Fruit fly (Drosophila melanogaster) whole organism, embryonic: ENCODE measurements around the gene Fie.
A peak's percentile ranks its signal among the peaks of the same experiment; 100 is the strongest.

ENCODE experiments used
- BEAF-32 ChIP-seq: fragments of 200-800 bp; sonication (Bioruptor generic); optimal IDR thresholded peaks from 3 replicates; lab custom pipeline; 2017; ENCODE audit warnings: missing biosample characterization, missing genetic modification characterization, mild to moderate bottlenecking, moderate library complexity, missing genetic modification reagents
- CG10431 ChIP-seq: fragments of 200-800 bp; sonication (Bioruptor generic); optimal IDR thresholded peaks from 3 replicates; lab custom pipeline; 2018; ENCODE audit warnings: missing biosample characterization, mild to moderate bottlenecking, missing genetic modification characterization
- CG12942 ChIP-seq: fragments of 200-800 bp; sonication (Bioruptor generic); optimal IDR thresholded peaks from 3 replicates; lab custom pipeline; 2016; ENCODE audit warnings: missing biosample characterization, missing genetic modification characterization
- CG14441 ChIP-seq: fragments of 200-800 bp; sonication (Bioruptor generic); IDR thresholded peaks from 2 replicates; pipeline ENCODE4 v1.3.6; 2022; ENCODE audit warnings: missing biosample characterization, missing genetic modification characterization
- CG16779 ChIP-seq: fragments of 200-800 bp; sonication (Bioruptor generic); IDR thresholded peaks from 2 replicates; pipeline ENCODE4 v1.3.6; 2022; ENCODE audit warnings: missing biosample characterization, missing genetic modification characterization
- CG1832 ChIP-seq: fragments of 200-800 bp; sonication (Bioruptor generic); optimal IDR thresholded peaks from 2 replicates; lab custom pipeline; 2017; ENCODE audit warnings: missing biosample characterization, mild to moderate bottlenecking, missing genetic modification characterization, inconsistent platforms
- CG2129 ChIP-seq: fragments of 200-800 bp; sonication (Bioruptor generic); IDR thresholded peaks from 2 replicates; pipeline ENCODE4 v1.3.6; 2022; ENCODE audit warnings: missing biosample characterization, missing genetic modification characterization; ENCODE audit not compliant: partially characterized antibody
- CG3163 ChIP-seq: fragments of 200-800 bp; sonication (Bioruptor generic); optimal IDR thresholded peaks from 3 replicates; lab custom pipeline; 2016; ENCODE audit warnings: missing biosample characterization, missing genetic modification characterization
- CG4730 ChIP-seq: fragments of 200-800 bp; sonication (Bioruptor generic); IDR thresholded peaks from 2 replicates; pipeline ENCODE4 v1.3.6; 2022; ENCODE audit warnings: missing biosample characterization, missing genetic modification characterization
- CG5180 ChIP-seq: fragments of 200-800 bp; sonication (Bioruptor generic); optimal IDR thresholded peaks from 3 replicates; lab custom pipeline; 2017; ENCODE audit warnings: missing biosample characterization, missing genetic modification characterization, mild to moderate bottlenecking, moderate library complexity, missing genetic modification reagents
- CG6683 ChIP-seq: fragments of 200-800 bp; sonication (Bioruptor generic); optimal IDR thresholded peaks from 2 replicates; lab custom pipeline; 2017; ENCODE audit warnings: missing biosample characterization, mild to moderate bottlenecking, missing genetic modification characterization, missing genetic modification reagents
- CG6791 ChIP-seq: fragments of 200-800 bp; sonication (Bioruptor generic); IDR thresholded peaks from 3 replicates; pipeline ENCODE4 v1.3.6; 2022; ENCODE audit warnings: missing biosample characterization, missing genetic modification characterization; ENCODE audit not compliant: partially characterized antibody
- CG7372 ChIP-seq: fragments of 200-800 bp; sonication (Bioruptor generic); IDR thresholded peaks from 2 replicates; pipeline ENCODE4 v1.3.6; 2022; ENCODE audit warnings: missing biosample characterization, missing genetic modification characterization
- CG7745 ChIP-seq: fragments of 200-800 bp; sonication (Bioruptor generic); optimal IDR thresholded peaks from 2 replicates; lab custom pipeline; 2018; ENCODE audit warnings: missing biosample characterization, mild to moderate bottlenecking, missing genetic modification characterization, moderate library complexity
- CG8944 ChIP-seq: fragments of 200-800 bp; sonication (Bioruptor generic); optimal IDR thresholded peaks from 3 replicates; lab custom pipeline; 2016; ENCODE audit warnings: missing biosample characterization, missing genetic modification characterization
- CG9437 ChIP-seq: fragments of 200-800 bp; sonication (Bioruptor generic); optimal IDR thresholded peaks from 2 replicates; lab custom pipeline; 2018; ENCODE audit warnings: missing biosample characterization, mild to moderate bottlenecking, missing genetic modification characterization
- CG9609 ChIP-seq: fragments of 200-800 bp; sonication (Bioruptor generic); optimal IDR thresholded peaks from 3 replicates; lab custom pipeline; 2016; ENCODE audit warnings: missing biosample characterization, missing genetic modification characterization
- Ets97D ChIP-seq: fragments of 200-800 bp; sonication (Bioruptor generic); optimal IDR thresholded peaks from 3 replicates; lab custom pipeline; 2016; ENCODE audit warnings: missing biosample characterization, missing genetic modification characterization
- HLH54F ChIP-seq: fragments of 200-800 bp; sonication (Bioruptor generic); optimal IDR thresholded peaks from 3 replicates; lab custom pipeline; 2016; ENCODE audit warnings: missing biosample characterization, missing genetic modification characterization
- Hr51 ChIP-seq, 2 experiments: fragments of 200-800 bp; sonication (Bioruptor generic); optimal IDR thresholded peaks; 2 replicates in 1 of 2; 3 replicates in 1 of 2; lab custom pipeline; 2016 to 2018; ENCODE audit warnings: missing biosample characterization in 2 of 2, missing genetic modification characterization in 2 of 2, mild to moderate bottlenecking in 1 of 2, moderate library complexity in 1 of 2
- Hr78 ChIP-seq, 2 experiments: fragments of 200-800 bp in 1 of 2; fragments of >200 bp in 1 of 2; sonication (Bioruptor generic) in 1 of 2; optimal IDR thresholded peaks; 2 replicates each; lab custom pipeline; 2017 to 2019; ENCODE audit warnings: missing biosample characterization in 2 of 2, missing genetic modification characterization in 2 of 2, mild to moderate bottlenecking in 1 of 2, moderate library complexity in 1 of 2
- Jarid2 ChIP-seq: fragments of 200-800 bp; sonication (Bioruptor generic); optimal IDR thresholded peaks from 3 replicates; lab custom pipeline; 2017; ENCODE audit warnings: mild to moderate bottlenecking, missing biosample characterization, missing genetic modification reagents, missing genetic modification characterization
- Lpt ChIP-seq: fragments of >200 bp; optimal IDR thresholded peaks from 2 replicates; lab custom pipeline; 2018; ENCODE audit warnings: missing biosample characterization, missing genetic modification characterization
- MESR4 ChIP-seq: fragments of 200-800 bp; sonication (Bioruptor generic); optimal IDR thresholded peaks from 2 replicates; lab custom pipeline; 2018; ENCODE audit warnings: missing biosample characterization, mild to moderate bottlenecking, missing genetic modification characterization, moderate library complexity
- NC2β ChIP-seq: fragments of 200-800 bp; sonication (Bioruptor generic); optimal IDR thresholded peaks from 2 replicates; lab custom pipeline; 2016; ENCODE audit warnings: missing biosample characterization, missing genetic modification characterization
- NFAT ChIP-seq: fragments of 200-800 bp; sonication (Bioruptor generic); IDR thresholded peaks from 2 replicates; pipeline ENCODE4 v1.3.6; 2022; ENCODE audit warnings: missing biosample characterization, missing genetic modification characterization
- Pdp1 ChIP-seq, 2 experiments: fragments of 200-800 bp; sonication (Bioruptor generic); optimal IDR thresholded peaks; 3 replicates each; lab custom pipeline; 2016; ENCODE audit warnings: missing biosample characterization in 2 of 2, missing genetic modification characterization in 2 of 2, mild to moderate bottlenecking in 1 of 2, moderate library complexity in 1 of 2
- Ptx1 ChIP-seq: fragments of 200-800 bp; sonication (Bioruptor generic); IDR thresholded peaks from 2 replicates; pipeline ENCODE4 v1.3.6; 2022; ENCODE audit warnings: missing biosample characterization, missing genetic modification characterization
- Ravus ChIP-seq: fragments of 200-800 bp; sonication (Bioruptor generic); IDR thresholded peaks from 2 replicates; pipeline ENCODE4 v1.3.6; 2022; ENCODE audit warnings: missing biosample characterization, missing genetic modification characterization
- aop ChIP-seq: fragments of 200-800 bp; sonication (Bioruptor generic); IDR thresholded peaks from 2 replicates; pipeline ENCODE4 v1.3.6; 2022; ENCODE audit warnings: missing biosample characterization, missing genetic modification characterization
- ase ChIP-seq: fragments of 200-800 bp; sonication (Bioruptor generic); IDR thresholded peaks from 3 replicates; pipeline ENCODE4 v1.3.6; 2022; ENCODE audit warnings: missing biosample characterization, missing genetic modification characterization
- btn ChIP-seq: fragments of 200-800 bp; sonication (Bioruptor generic); optimal IDR thresholded peaks from 2 replicates; lab custom pipeline; 2016; ENCODE audit warnings: missing biosample characterization, missing genetic modification characterization
- cato ChIP-seq: fragments of 200-800 bp; sonication (Bioruptor generic); optimal IDR thresholded peaks from 2 replicates; lab custom pipeline; 2016; ENCODE audit warnings: missing biosample characterization, missing genetic modification characterization, borderline replicate concordance
- chn ChIP-seq: fragments of 200-800 bp; sonication (Bioruptor generic); optimal IDR thresholded peaks from 2 replicates; lab custom pipeline; 2016; ENCODE audit warnings: missing biosample characterization, missing genetic modification characterization
- en ChIP-seq: fragments of 200-800 bp; sonication (Bioruptor generic); optimal IDR thresholded peaks from 2 replicates; lab custom pipeline; 2016; ENCODE audit warnings: missing biosample characterization, missing genetic modification characterization
- gcm2 ChIP-seq: fragments of 200-800 bp; sonication (Bioruptor generic); optimal IDR thresholded peaks from 2 replicates; lab custom pipeline; 2016; ENCODE audit warnings: missing biosample characterization, missing genetic modification characterization
- ind ChIP-seq: fragments of 200-800 bp; sonication (Bioruptor generic); optimal IDR thresholded peaks from 3 replicates; lab custom pipeline; 2016; ENCODE audit warnings: missing biosample characterization, missing genetic modification characterization
- lilli ChIP-seq: fragments of 200-800 bp; sonication (Bioruptor generic); optimal IDR thresholded peaks from 3 replicates; lab custom pipeline; 2016; ENCODE audit warnings: missing biosample characterization, missing genetic modification characterization
- lov ChIP-seq, 2 experiments: fragments of 200-800 bp in 1 of 2; fragments of >200 bp in 1 of 2; sonication (Bioruptor generic) in 1 of 2; IDR thresholded peaks in 1 of 2; optimal IDR thresholded peaks in 1 of 2; 2 replicates in 1 of 2; 3 replicates in 1 of 2; pipeline versions ENCODE4 v1.3.6 to Lab custom; 2017 to 2022; ENCODE audit warnings: missing biosample characterization in 1 of 2, missing genetic modification characterization in 1 of 2
- org-1 ChIP-seq: fragments of 200-800 bp; sonication (Bioruptor generic); optimal IDR thresholded peaks from 2 replicates; lab custom pipeline; 2017; ENCODE audit warnings: missing biosample characterization, missing genetic modification characterization
- peb ChIP-seq: fragments of 200-800 bp; sonication (Bioruptor generic); IDR thresholded peaks from 2 replicates; pipeline ENCODE4 v1.3.6; 2022; ENCODE audit warnings: missing biosample characterization, missing genetic modification characterization
- psq ChIP-seq: fragments of 200-800 bp; sonication (Bioruptor generic); optimal IDR thresholded peaks from 2 replicates; lab custom pipeline; 2017; ENCODE audit warnings: missing biosample characterization, missing genetic modification characterization
- rib ChIP-seq: fragments of 200-800 bp; sonication (Bioruptor generic); IDR thresholded peaks from 2 replicates; pipeline ENCODE4 v1.3.6; 2022; ENCODE audit warnings: missing biosample characterization, missing genetic modification characterization
- sc ChIP-seq, 3 experiments: fragments of >200 bp in 2 of 3; fragments of 200-800 bp in 1 of 3; sonication (Bioruptor generic) in 1 of 3; optimal IDR thresholded peaks; 2 replicates in 2 of 3; 3 replicates in 1 of 3; lab custom pipeline; 2017; ENCODE audit warnings: mild to moderate bottlenecking in 1 of 3, missing biosample characterization in 1 of 3, missing genetic modification characterization in 1 of 3, missing genetic modification reagents in 1 of 3
- sens-2 ChIP-seq: fragments of 200-800 bp; sonication (Bioruptor generic); IDR thresholded peaks from 2 replicates; pipeline ENCODE4 v1.3.6; 2022; ENCODE audit warnings: missing biosample characterization, missing genetic modification characterization
- tll ChIP-seq, 2 experiments: fragments of 200-800 bp in 1 of 2; fragments of >200 bp in 1 of 2; sonication (Bioruptor generic) in 1 of 2; optimal IDR thresholded peaks; 2 replicates each; lab custom pipeline; 2017 to 2019; ENCODE audit warnings: missing biosample characterization in 2 of 2, missing genetic modification characterization in 2 of 2, mild to moderate bottlenecking in 1 of 2, moderate library complexity in 1 of 2
- trh ChIP-seq: fragments of 200-800 bp; sonication (Bioruptor generic); optimal IDR thresholded peaks from 2 replicates; lab custom pipeline; 2016; ENCODE audit warnings: missing biosample characterization, missing genetic modification characterization
- twi ChIP-seq: fragments of 200-800 bp; optimal IDR thresholded peaks from 2 replicates; lab custom pipeline; 2019; ENCODE audit warnings: missing biosample characterization, mild to moderate bottlenecking, missing genetic modification characterization, moderate library complexity
- zfh1 ChIP-seq: fragments of 200-800 bp; sonication (Bioruptor generic); IDR thresholded peaks from 3 replicates; pipeline ENCODE4 v1.3.6; 2022; ENCODE audit warnings: missing biosample characterization, missing genetic modification characterization

Fie gene

dm6 chr3L:3852842-3853241, 39.5 kb upstream of the Fie start (continued):
- no peak for TF ChIP-seq CG7745 (tag; lab: Kevin White, UChicago)
- peak; percentile 40 for TF ChIP-seq CG12942 (GFP tag; lab: Kevin White, UChicago)
- TF ChIP-seq en (GFP tag; lab: Kevin White, UChicago) = no peak
- no peak for TF ChIP-seq MESR4
- TF ChIP-seq ase (GFP tag; lab: Robert Waterston, UW) = 0 out of 3 replicates have a peak, but pooled peaks have one; percentile 34
- no peak for TF ChIP-seq CG10431 (GFP tag; lab: Kevin White, UChicago)
- TF ChIP-seq CG16779 (GFP tag; lab: Robert Waterston, UW) = no peak
- no peak for TF ChIP-seq Lpt (GFP tag; lab: Kevin White, UChicago)
- TF ChIP-seq lilli = peak; percentile 44
- peak; percentile 48 for TF ChIP-seq chn (GFP tag; lab: Kevin White, UChicago)
- no peak for TF ChIP-seq Ets97D
- TF ChIP-seq CG8944 (GFP tag; lab: Kevin White, UChicago) = peak; percentile 49
- TF ChIP-seq CG4730 (GFP tag; lab: Robert Waterston, UW) = no peak; the same call in 1 of the 2 replicates
- TF ChIP-seq CG3163 = no peak
- no peak for TF ChIP-seq tll (GFP tag; optimal IDR thresholded peaks at IDR 0.05; lab: Kevin White, UChicago)
- peak; percentile 80 for TF ChIP-seq zfh1 (GFP tag; lab: Robert Waterston, UW)
- peak; percentile 1 for TF ChIP-seq btn
- TF ChIP-seq org-1 (GFP tag; lab: Kevin White, UChicago) = peak; percentile 36
- peak in 1 of 2 experiments; percentile 55 for TF ChIP-seq Hr51 (GFP tag; optimal IDR thresholded peaks at IDR 0.05; lab: Kevin White, UChicago)
- TF ChIP-seq CG6791 (GFP tag; lab: Robert Waterston, UW) = no peak
- no peak for TF ChIP-seq BEAF-32 (GFP tag; lab: Kevin White, UChicago)
- no peak for TF ChIP-seq CG7372 (GFP tag; lab: Robert Waterston, UW)
- peak; percentile 36 for TF ChIP-seq CG9609 (GFP tag; lab: Kevin White, UChicago)
- peak; percentile 34 for TF ChIP-seq NC2β
- TF ChIP-seq gcm2 (GFP tag; lab: Kevin White, UChicago) = no peak
- no peak for TF ChIP-seq NFAT (GFP tag; lab: Robert Waterston, UW)
- TF ChIP-seq CG14441 (GFP tag; lab: Robert Waterston, UW) = no peak
- no peak for TF ChIP-seq lov (optimal IDR thresholded peaks at IDR 0.05; lab: Kevin White, UChicago)
- TF ChIP-seq lov (GFP tag; IDR thresholded peaks at IDR 0.05; lab: Robert Waterston, UW) = 0 out of 3 replicates have a peak, but pooled peaks have one; percentile 53
- peak; percentile 36 for TF ChIP-seq twi (tag; lab: Kevin White, UChicago)
- TF ChIP-seq Hr78 (GFP tag; optimal IDR thresholded peaks at IDR 0.05; lab: Kevin White, UChicago) = no peak
- TF ChIP-seq rib (GFP tag; lab: Robert Waterston, UW) = no peak
- no peak for TF ChIP-seq CG1832 (GFP tag; lab: Kevin White, UChicago)
- no peak for TF ChIP-seq Jarid2 (GFP tag; lab: Kevin White, UChicago)
- peak; percentile 18 for TF ChIP-seq cato
- no peak for TF ChIP-seq sc (optimal IDR thresholded peaks at IDR 0.05; lab: Kevin White, UChicago)
- TF ChIP-seq sc (GFP tag; optimal IDR thresholded peaks at IDR 0.05; lab: Kevin White, UChicago) = peak; percentile 55
- no peak for TF ChIP-seq ind (GFP tag; lab: Kevin White, UChicago)
- TF ChIP-seq peb = no peak; the same call in 1 of the 2 replicates
- peak; percentile 2 for TF ChIP-seq CG9437 (GFP tag; lab: Kevin White, UChicago)
- no peak for TF ChIP-seq HLH54F
- peak in 1 of 2 experiments; percentile 47 for TF ChIP-seq Pdp1 (GFP tag; optimal IDR thresholded peaks at IDR 0.05; lab: Kevin White, UChicago)
- 0 out of 2 replicates have a peak, but pooled peaks have one; percentile 45 for TF ChIP-seq sens-2 (GFP tag; lab: Robert Waterston, UW)
- peak; percentile 36; the same call in 1 of the 2 replicates for TF ChIP-seq Ptx1 (GFP tag; lab: Robert Waterston, UW)
- peak; percentile 7 for TF ChIP-seq trh (GFP tag; lab: Kevin White, UChicago)
- TF ChIP-seq psq (GFP tag; lab: Kevin White, UChicago) = no peak
- TF ChIP-seq CG6683 (GFP tag; lab: Kevin White, UChicago) = no peak
- TF ChIP-seq CG5180 (GFP tag; lab: Kevin White, UChicago) = no peak
- TF ChIP-seq Ravus (GFP tag; lab: Robert Waterston, UW) = no peak
- TF ChIP-seq CG2129 (GFP tag; lab: Robert Waterston, UW) = no peak
- no peak for TF ChIP-seq aop (GFP tag; lab: Robert Waterston, UW)
